Fruit fly (Drosophila melanogaster) whole organism, embryonic: ENCODE data around the gene BBIP1.

Experiments used
- Bgb ChIP-seq: fragments of 200-800 bp; sonication (Bioruptor generic); IDR thresholded peaks from 2 replicates; pipeline ENCODE4 v1.3.6; 2022; ENCODE audit warnings: missing biosample characterization, missing genetic modification characterization; ENCODE audit not compliant: partially characterized antibody
- CG11398 ChIP-seq: fragments of 200-800 bp; sonication (Bioruptor generic); optimal IDR thresholded peaks from 2 replicates; lab custom pipeline; 2016; ENCODE audit warnings: missing biosample characterization, missing genetic modification characterization
- CG11696 ChIP-seq: fragments of 200-800 bp; sonication (Bioruptor generic); IDR thresholded peaks from 2 replicates; pipeline ENCODE4 v1.3.6; 2022; ENCODE audit warnings: missing biosample characterization, missing genetic modification characterization
- CG12659 ChIP-seq: fragments of 200-800 bp; sonication (Bioruptor generic); optimal IDR thresholded peaks from 3 replicates; lab custom pipeline; 2017; ENCODE audit warnings: mild to moderate bottlenecking, missing biosample characterization, missing genetic modification reagents, missing genetic modification characterization
- CG15696 ChIP-seq: fragments of 200-800 bp; sonication (Bioruptor generic); optimal IDR thresholded peaks from 2 replicates; lab custom pipeline; 2019; ENCODE audit warnings: missing biosample characterization, mild to moderate bottlenecking, missing genetic modification characterization, moderate library complexity
- CG1602 ChIP-seq: fragments of 200-800 bp; sonication (Bioruptor generic); optimal IDR thresholded peaks from 3 replicates; lab custom pipeline; 2016; ENCODE audit warnings: missing biosample characterization, missing genetic modification characterization
- CG2199 ChIP-seq: fragments of 200-800 bp; sonication (Bioruptor generic); IDR thresholded peaks from 3 replicates; pipeline ENCODE4 v1.3.6; 2022; ENCODE audit warnings: missing biosample characterization, missing genetic modification characterization
- CG3065 ChIP-seq: fragments of 200-800 bp; sonication (Bioruptor generic); optimal IDR thresholded peaks from 2 replicates; lab custom pipeline; 2016; ENCODE audit warnings: missing biosample characterization, missing genetic modification characterization
- CG34422 ChIP-seq: fragments of 200-800 bp; sonication (Bioruptor generic); IDR thresholded peaks from 3 replicates; pipeline ENCODE4 v1.3.6; 2022; ENCODE audit warnings: missing biosample characterization, missing genetic modification characterization
- CG3847 ChIP-seq: fragments of 200-800 bp; sonication (Bioruptor generic); IDR thresholded peaks from 2 replicates; pipeline ENCODE4 v1.3.6; 2022; ENCODE audit warnings: missing biosample characterization, missing genetic modification characterization
- CG4707 ChIP-seq: fragments of 200-800 bp; sonication (Bioruptor generic); optimal IDR thresholded peaks from 2 replicates; lab custom pipeline; 2018; ENCODE audit warnings: missing biosample characterization, mild to moderate bottlenecking, missing genetic modification characterization, moderate library complexity
- CG4730 ChIP-seq: fragments of 200-800 bp; sonication (Bioruptor generic); IDR thresholded peaks from 2 replicates; pipeline ENCODE4 v1.3.6; 2022; ENCODE audit warnings: missing biosample characterization, missing genetic modification characterization
- CG6765 ChIP-seq: fragments of 200-800 bp; sonication (Bioruptor generic); optimal IDR thresholded peaks from 3 replicates; lab custom pipeline; 2017; ENCODE audit warnings: missing biosample characterization, mild to moderate bottlenecking, missing genetic modification characterization
- CG7745 ChIP-seq: fragments of 200-800 bp; sonication (Bioruptor generic); optimal IDR thresholded peaks from 2 replicates; lab custom pipeline; 2018; ENCODE audit warnings: missing biosample characterization, mild to moderate bottlenecking, missing genetic modification characterization, moderate library complexity
- CoRest ChIP-seq: fragments of 200-800 bp; sonication (Bioruptor generic); optimal IDR thresholded peaks from 3 replicates; lab custom pipeline; 2018; ENCODE audit warnings: missing biosample characterization, mild to moderate bottlenecking, missing genetic modification characterization, moderate library complexity
- Ets97D ChIP-seq: fragments of 200-800 bp; sonication (Bioruptor generic); optimal IDR thresholded peaks from 3 replicates; lab custom pipeline; 2016; ENCODE audit warnings: missing biosample characterization, missing genetic modification characterization
- HmgZ ChIP-seq: fragments of 200-800 bp; sonication (Bioruptor generic); optimal IDR thresholded peaks from 2 replicates; lab custom pipeline; 2018; ENCODE audit warnings: missing biosample characterization, mild to moderate bottlenecking, missing genetic modification characterization
- Hr78 ChIP-seq, 2 experiments: fragments of 200-800 bp in 1 of 2; fragments of >200 bp in 1 of 2; sonication (Bioruptor generic) in 1 of 2; optimal IDR thresholded peaks; 2 replicates each; lab custom pipeline; 2017 to 2019; ENCODE audit warnings: missing biosample characterization in 2 of 2, missing genetic modification characterization in 2 of 2, mild to moderate bottlenecking in 1 of 2, moderate library complexity in 1 of 2
- Nf-YA ChIP-seq: fragments of 200-800 bp; sonication (Bioruptor generic); IDR thresholded peaks from 2 replicates; pipeline ENCODE4 v1.3.6; 2022; ENCODE audit warnings: missing biosample characterization, missing genetic modification characterization
- Sin3A ChIP-seq: fragments of >200 bp; optimal IDR thresholded peaks from 2 replicates; lab custom pipeline; 2018
- Trl ChIP-seq, 3 experiments: fragments of >200 bp in 2 of 3; fragments of 200-800 bp in 1 of 3; sonication (Bioruptor generic) in 1 of 3; optimal IDR thresholded peaks; 2 replicates in 1 of 3; 3 replicates in 2 of 3; lab custom pipeline; 2016 to 2017; ENCODE audit warnings: missing biosample characterization in 1 of 3, missing genetic modification characterization in 1 of 3
- abd-A ChIP-seq: fragments of 200-800 bp; sonication (Bioruptor generic); optimal IDR thresholded peaks from 3 replicates; lab custom pipeline; 2019; ENCODE audit warnings: missing biosample characterization, mild to moderate bottlenecking, missing genetic modification characterization, moderate library complexity
- chif ChIP-seq, 2 experiments: fragments of 200-800 bp; sonication (Bioruptor generic); optimal IDR thresholded peaks; 3 replicates each; lab custom pipeline; 2016; ENCODE audit warnings: missing biosample characterization in 2 of 2, missing genetic modification characterization in 2 of 2
- corto ChIP-seq: fragments of 200-800 bp; sonication (Bioruptor generic); optimal IDR thresholded peaks from 2 replicates; lab custom pipeline; 2016; ENCODE audit warnings: missing biosample characterization, mild to moderate bottlenecking, missing genetic modification characterization, moderate library complexity
- dmrt11E ChIP-seq: fragments of 200-800 bp; sonication (Bioruptor generic); optimal IDR thresholded peaks from 3 replicates; lab custom pipeline; 2018; ENCODE audit warnings: missing biosample characterization, mild to moderate bottlenecking, missing genetic modification characterization, moderate library complexity
- fd102C ChIP-seq: fragments of 200-800 bp; sonication (Bioruptor generic); optimal IDR thresholded peaks from 2 replicates; lab custom pipeline; 2018; ENCODE audit warnings: missing biosample characterization, mild to moderate bottlenecking, missing genetic modification characterization, moderate library complexity
- gfzf ChIP-seq: fragments of 200-800 bp; sonication (Bioruptor generic); optimal IDR thresholded peaks from 2 replicates; lab custom pipeline; 2016; ENCODE audit warnings: missing biosample characterization, mild to moderate bottlenecking, missing genetic modification characterization, moderate library complexity
- grau ChIP-seq: fragments of 200-800 bp; optimal IDR thresholded peaks from 3 replicates; lab custom pipeline; 2019; ENCODE audit warnings: missing biosample characterization, mild to moderate bottlenecking, missing genetic modification characterization, moderate library complexity
- gsb ChIP-seq: fragments of 200-800 bp; sonication (Bioruptor generic); IDR thresholded peaks from 2 replicates; pipeline ENCODE4 v1.3.6; 2022; ENCODE audit warnings: missing biosample characterization, missing genetic modification characterization
- sens ChIP-seq: fragments of 200-800 bp; sonication (Bioruptor generic); peaks from one replicate; lab custom pipeline; 2016; ENCODE audit warnings: missing biosample characterization, missing genetic modification characterization
- slbo ChIP-seq: fragments of 200-800 bp; sonication (Bioruptor generic); IDR thresholded peaks from 2 replicates; pipeline ENCODE4 v1.3.6; 2022; ENCODE audit warnings: missing biosample characterization, missing genetic modification characterization
- tap ChIP-seq: fragments of 200-800 bp; optimal IDR thresholded peaks from 3 replicates; lab custom pipeline; 2019; ENCODE audit warnings: missing biosample characterization, mild to moderate bottlenecking, missing genetic modification characterization, moderate library complexity
- zen ChIP-seq: fragments of 200-800 bp; sonication (Bioruptor generic); optimal IDR thresholded peaks from 3 replicates; lab custom pipeline; 2018; ENCODE audit warnings: missing biosample characterization, mild to moderate bottlenecking, missing genetic modification characterization, moderate library complexity
- zfh1 ChIP-seq: fragments of 200-800 bp; sonication (Bioruptor generic); IDR thresholded peaks from 3 replicates; pipeline ENCODE4 v1.3.6; 2022; ENCODE audit warnings: missing biosample characterization, missing genetic modification characterization

BBIP1 gene

dm6 chr3R:9404104-9404512 lies at the start of gene BBIP1, which contains the start of the genes CG9356 and CG8135 (continued):
- TF ChIP-seq corto (GFP tag; lab: Kevin White, UChicago), result no peak
- peak; percentile 66 for TF ChIP-seq grau (tag; lab: Kevin White, UChicago)
- peak; percentile 79 for TF ChIP-seq zen (tag; lab: Kevin White, UChicago)
- TF ChIP-seq gsb (GFP tag; lab: Robert Waterston, UW), result no peak; the same call in 1 of the 2 replicates
- peak; percentile 91 for TF ChIP-seq Ets97D (GFP tag; lab: Kevin White, UChicago)
- TF ChIP-seq gfzf (GFP tag; lab: Kevin White, UChicago), result peak; percentile 98
- peak; percentile 72 for TF ChIP-seq slbo (GFP tag; lab: Robert Waterston, UW)
- TF ChIP-seq abd-A (tag; lab: Kevin White, UChicago), result no peak
- no peak for TF ChIP-seq CG11696 (GFP tag; lab: Robert Waterston, UW)
- peak; percentile 81 to 83 for TF ChIP-seq chif (GFP tag; optimal IDR thresholded peaks at IDR 0.05; lab: Kevin White, UChicago)
- TF ChIP-seq CG15696 (tag; lab: Kevin White, UChicago), result peak; percentile 47
- TF ChIP-seq CG3065 (GFP tag; lab: Kevin White, UChicago), result peak; percentile 64
- no peak for TF ChIP-seq Bgb (GFP tag; lab: Robert Waterston, UW)
- peak; percentile 38 for TF ChIP-seq fd102C (GFP tag; lab: Kevin White, UChicago)
- TF ChIP-seq CG11398 (GFP tag; lab: Kevin White, UChicago), result peak; percentile 53
- peak; percentile 88 for TF ChIP-seq CG12659 (GFP tag; lab: Kevin White, UChicago)
- TF ChIP-seq dmrt11E (tag; lab: Kevin White, UChicago), result peak; percentile 60
- peak; percentile 92 for TF ChIP-seq Sin3A (lab: Kevin White, UChicago)
- TF ChIP-seq tap (tag; lab: Kevin White, UChicago), result peak; percentile 26
- peak; percentile 5 for TF ChIP-seq CG4707 (GFP tag; lab: Kevin White, UChicago)
- peak; percentile 30; the same call in 1 of the 2 replicates for TF ChIP-seq Nf-YA
- TF ChIP-seq HmgZ (tag; lab: Kevin White, UChicago), result peak; percentile 85
- peak; percentile 98 for TF ChIP-seq sens (GFP tag; lab: Kevin White, UChicago)
- peak; percentile 44 for TF ChIP-seq CG6765
- peak; percentile 87 for TF ChIP-seq CG3847
- TF ChIP-seq CG4730 (GFP tag; lab: Robert Waterston, UW), result 0 out of 2 replicates have a peak, but pooled peaks have one; percentile 36
- TF ChIP-seq CG1602 (GFP tag; lab: Kevin White, UChicago), result peak; percentile 69
- peak; percentile 80 for TF ChIP-seq CG34422
- TF ChIP-seq CoRest, result peak; percentile 72

DNA sequence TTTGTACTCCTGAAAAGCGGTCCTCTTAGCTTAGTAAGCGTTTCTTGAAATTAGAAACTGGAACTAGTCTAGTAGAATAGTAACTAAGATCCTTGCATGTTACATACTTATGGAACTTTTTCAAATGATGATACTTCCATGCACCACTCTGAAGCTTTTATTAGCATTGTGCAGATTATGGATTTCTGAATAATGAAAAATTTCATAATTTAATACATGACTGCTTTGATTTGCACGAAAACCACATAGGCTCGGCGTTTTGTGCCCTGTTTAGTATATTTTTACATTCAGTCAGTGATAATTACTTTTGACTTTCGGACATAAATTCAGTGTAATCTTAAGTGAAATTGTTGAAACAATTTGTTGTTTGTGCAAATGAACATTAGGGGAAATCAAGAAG lies 49.0 kb upstream of the BBIP1 start, which contains the start of gene CG43675:
TSS of gene CG43675 (plus strand) at position 301 of the 400 bp plus-strand sequence.
- TF ChIP-seq sens (GFP tag; lab: Kevin White, UChicago), result peak; percentile 40
- TF ChIP-seq CG34422, result no peak

dm6 chr3R:9359393-9359792 lies 44.8 kb upstream of the BBIP1 start:
- TF ChIP-seq CG2199 (GFP tag; lab: Robert Waterston, UW), result peak; percentile 69; the same call in 1 of the 3 replicates
- TF ChIP-seq CG7745, result peak; percentile 70
- TF ChIP-seq Hr78 (GFP tag; optimal IDR thresholded peaks at IDR 0.05; lab: Kevin White, UChicago), result no peak
- no peak for TF ChIP-seq zfh1
- TF ChIP-seq Trl (optimal IDR thresholded peaks at IDR 0.05; lab: Kevin White, UChicago), result peak; percentile 40 to 78
- no peak for TF ChIP-seq Trl (GFP tag; optimal IDR thresholded peaks at IDR 0.05; lab: Kevin White, UChicago)
- TF ChIP-seq, all 482 proteins: peak for 3
